Fruit fly (Drosophila melanogaster): ENCODE results near the gene wcy.

- TF ChIP-seq CG8159 (tag; optimal IDR thresholded peaks at IDR 0.05), result no peak
- TF ChIP-seq CG15710 (tag; optimal IDR thresholded peaks at IDR 0.05), result no peak
- TF ChIP-seq gl (tag; optimal IDR thresholded peaks at IDR 0.05), result no peak
- no peak for TF ChIP-seq EcR (GFP tag; optimal IDR thresholded peaks at IDR 0.05)
Observed at dm6 chrX:17087575-17087974, 9.9 kb upstream of the wcy start, which contains the start of gene CG8945.

Data from whole organism, pupa.